Worm (Caenorhabditis elegans) whole organism, L1 larva: ENCODE results near the gene lro-1.

Source experiments
- aly-2 ChIP-seq: fragments of 150-350 bp; optimal IDR thresholded peaks from 2 replicates; lab custom pipeline; 2014; ENCODE audit warnings: missing biosample characterization, missing genetic modification characterization
- ces-1 ChIP-seq: fragments of 150-350 bp; optimal IDR thresholded peaks from 2 replicates; lab custom pipeline; 2014; ENCODE audit warnings: missing biosample characterization, missing genetic modification reagents, missing genetic modification characterization
- dpl-1 ChIP-seq, 3 experiments: fragments of 150-350 bp in 2 of 3; sonication (generic microtip) in 1 of 3; optimal IDR thresholded peaks; 2 replicates each; lab custom pipeline; 2014 to 2017; ENCODE audit warnings: missing biosample characterization in 3 of 3, missing genetic modification characterization in 3 of 3, missing genetic modification reagents in 3 of 3
- hpl-2 ChIP-seq: fragments of 150-350 bp; optimal IDR thresholded peaks from 2 replicates; lab custom pipeline; 2014; ENCODE audit warnings: missing biosample characterization, missing genetic modification reagents, missing genetic modification characterization
- lin-35 ChIP-seq, 2 experiments: fragments of 150-350 bp; optimal IDR thresholded peaks; 2 replicates each; lab custom pipeline; 2014; ENCODE audit warnings: missing biosample characterization in 2 of 2, missing genetic modification characterization in 2 of 2, missing genetic modification reagents in 2 of 2
- nhr-20 ChIP-seq: sonication (generic microtip); optimal IDR thresholded peaks from 2 replicates; lab custom pipeline; 2016; ENCODE audit warnings: mild to moderate bottlenecking, missing genetic modification characterization, missing compliant biosample characterization
- snpc-4 ChIP-seq: fragments of 150-350 bp; optimal IDR thresholded peaks from 2 replicates; lab custom pipeline; 2014; ENCODE audit warnings: missing biosample characterization, missing genetic modification characterization
- zag-1 ChIP-seq: fragments of 150-350 bp; optimal IDR thresholded peaks from 2 replicates; lab custom pipeline; 2014; ENCODE audit warnings: missing biosample characterization, missing genetic modification characterization
- ztf-11 ChIP-seq, 2 experiments: sonication (generic microtip); optimal IDR thresholded peaks; 2 replicates each; lab custom pipeline; 2016 to 2017; ENCODE audit warnings: missing genetic modification characterization in 2 of 2, missing biosample characterization in 1 of 2, missing compliant biosample characterization in 1 of 2

DNA sequence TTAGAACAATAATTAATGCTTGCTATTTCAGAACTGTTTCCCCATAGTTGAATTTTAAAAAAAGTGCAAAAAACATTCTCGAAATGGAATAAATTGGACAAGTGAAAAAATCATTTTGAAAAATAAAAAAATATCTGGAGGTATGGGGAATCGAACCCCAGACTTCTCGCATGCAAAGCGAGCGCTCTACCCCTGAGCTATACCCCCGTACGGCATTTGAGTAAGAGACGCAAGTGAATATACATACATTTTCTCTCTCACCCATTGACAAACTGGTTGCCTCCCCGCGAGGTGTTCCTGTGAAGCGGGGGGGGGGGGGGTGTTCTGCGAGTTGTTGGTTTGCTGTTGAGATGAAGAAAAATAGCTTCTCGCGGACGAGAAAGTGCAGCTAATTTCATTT, 20.3 kb downstream of the lro-1 start:
- TF ChIP-seq nhr-20 (tag; lab: Kevin White, UChicago) (peak; percentile 39), ces-1 (GFP tag; lab: Kevin White, UChicago) (no peak), hpl-2 (GFP tag; lab: Kevin White, UChicago) (no peak), snpc-4 (tag; lab: Kevin White, UChicago) (no peak), dpl-1 (GFP tag; optimal IDR thresholded peaks at IDR 0.05; lab: Kevin White, UChicago) (no peak), ztf-11 (tag; optimal IDR thresholded peaks at IDR 0.05; lab: Kevin White, UChicago) (peak in 1 of 2 experiments; percentile 13), aly-2 (no peak), zag-1 (tag; lab: Kevin White, UChicago) (no peak), lin-35 (GFP tag; optimal IDR thresholded peaks at IDR 0.05; lab: Kevin White, UChicago) (peak; percentile 12 to 52)
